Worm (Caenorhabditis elegans) whole organism, young adult: ENCODE measurements around the gene ceh-82.
A peak's percentile ranks its signal among the peaks of the same experiment; 100 is the strongest.
"Not testable (repeated sequence)": the region's sequence is repeated elsewhere in the genome, so short reads cannot be mapped to it uniquely, and the experiment has no call there.

ENCODE experiments used
- B0336.3 ChIP-seq: fragments of 200-800 bp; sonication (Bioruptor generic); IDR thresholded peaks from 2 replicates; pipeline ENCODE4 v1.3.6; 2022; ENCODE audit warnings: missing genetic modification characterization, missing compliant biosample characterization
- F23B12.7 ChIP-seq: sonication (generic microtip); optimal IDR thresholded peaks from 2 replicates; lab custom pipeline; 2017; ENCODE audit warnings: missing genetic modification characterization, mild to moderate bottlenecking, missing compliant biosample characterization, antibody characterized with exemption, moderate library complexity; ENCODE audit not compliant: insufficient read depth
- F39B2.1 ChIP-seq: fragments of 200-800 bp; sonication (Bioruptor generic); IDR thresholded peaks from 2 replicates; pipeline ENCODE4 v1.3.6; 2022; ENCODE audit warnings: missing genetic modification reagents, missing genetic modification characterization, missing compliant biosample characterization
- F52B5.7 ChIP-seq: sonication (generic microtip); optimal IDR thresholded peaks from 2 replicates; lab custom pipeline; 2016; ENCODE audit warnings: mild to moderate bottlenecking, missing genetic modification characterization, missing compliant biosample characterization
- K11D2.4 ChIP-seq: fragments of 200-800 bp; sonication (Bioruptor generic); IDR thresholded peaks from 2 replicates; pipeline ENCODE4 v1.3.6; 2022; ENCODE audit warnings: missing genetic modification reagents, missing genetic modification characterization, missing compliant biosample characterization
- aptf-3 ChIP-seq: fragments of 200-800 bp; sonication (Bioruptor generic); IDR thresholded peaks from 2 replicates; pipeline ENCODE4 v1.3.6; 2022; ENCODE audit warnings: missing genetic modification characterization, missing compliant biosample characterization
- atf-7 ChIP-seq: sonication (generic microtip); optimal IDR thresholded peaks from 2 replicates; lab custom pipeline; 2017; ENCODE audit warnings: mild to moderate bottlenecking, missing genetic modification characterization, missing compliant biosample characterization
- bed-2 ChIP-seq: fragments of 200-800 bp; sonication (Bioruptor generic); IDR thresholded peaks from 2 replicates; pipeline ENCODE4 v1.3.6; 2022; ENCODE audit warnings: missing genetic modification reagents, missing genetic modification characterization, missing compliant biosample characterization
- cebp-2 ChIP-seq: fragments of 200-800 bp; sonication (Bioruptor generic); IDR thresholded peaks from 2 replicates; pipeline ENCODE4 v1.3.6; 2022; ENCODE audit warnings: missing genetic modification characterization, missing compliant biosample characterization
- ceh-100 ChIP-seq: fragments of 200-800 bp; sonication (Bioruptor generic); IDR thresholded peaks from 2 replicates; pipeline ENCODE4 v1.3.6; 2022; ENCODE audit warnings: missing genetic modification reagents, missing genetic modification characterization, missing compliant biosample characterization
- ceh-27 ChIP-seq: fragments of 200-800 bp; sonication (Bioruptor generic); optimal IDR thresholded peaks from 2 replicates; lab custom pipeline; 2018; ENCODE audit warnings: mild to moderate bottlenecking, missing genetic modification characterization, moderate library complexity, missing compliant biosample characterization
- ceh-40 ChIP-seq: fragments of 200-800 bp; sonication (Bioruptor generic); IDR thresholded peaks from 2 replicates; pipeline ENCODE4 v1.3.6; 2022; ENCODE audit warnings: missing genetic modification characterization, missing compliant biosample characterization
- chd-7 ChIP-seq: sonication (generic microtip); optimal IDR thresholded peaks from 2 replicates; lab custom pipeline; 2016; ENCODE audit warnings: mild to moderate bottlenecking, missing genetic modification characterization, moderate library complexity, missing compliant biosample characterization
- dox-1 ChIP-seq: fragments of 200-800 bp; sonication (Bioruptor generic); IDR thresholded peaks from 2 replicates; pipeline ENCODE4 v1.3.6; 2022; ENCODE audit warnings: missing genetic modification reagents, missing genetic modification characterization, missing compliant biosample characterization
- him-1 ChIP-seq: sonication (generic microtip); optimal IDR thresholded peaks from 2 replicates; lab custom pipeline; 2016; ENCODE audit warnings: missing genotype, missing genetic modification reagents, missing genetic modification characterization, missing compliant biosample characterization
- let-526 ChIP-seq: fragments of 200-800 bp; sonication (Bioruptor generic); IDR thresholded peaks from 2 replicates; pipeline ENCODE4 v1.3.6; 2022; ENCODE audit warnings: missing genetic modification reagents, missing genetic modification characterization, missing compliant biosample characterization
- lin-54 ChIP-seq: fragments of 200-800 bp; sonication (Bioruptor generic); optimal IDR thresholded peaks from 2 replicates; lab custom pipeline; 2018; ENCODE audit warnings: mild to moderate bottlenecking, missing genetic modification characterization, missing compliant biosample characterization
- lsl-1 ChIP-seq: fragments of 200-800 bp; sonication (Bioruptor generic); optimal IDR thresholded peaks from 2 replicates; lab custom pipeline; 2018; ENCODE audit warnings: mild to moderate bottlenecking, missing genetic modification characterization, moderate library complexity, missing compliant biosample characterization
- nhr-80 ChIP-seq: sonication (generic microtip); optimal IDR thresholded peaks from 2 replicates; lab custom pipeline; 2016; ENCODE audit warnings: missing genetic modification characterization, missing compliant biosample characterization
- pha-4 ChIP-seq: fragments of 150-350 bp; sonication (generic microtip); optimal IDR thresholded peaks from 2 replicates; lab custom pipeline; 2014; ENCODE audit warnings: missing biosample characterization, missing genetic modification reagents, missing genetic modification characterization
- repo-1 ChIP-seq: sonication (generic microtip); optimal IDR thresholded peaks from 2 replicates; lab custom pipeline; 2017; ENCODE audit warnings: mild to moderate bottlenecking, missing genetic modification characterization, missing compliant biosample characterization
- tbp1 ChIP-seq: fragments of 200-800 bp; sonication (Bioruptor generic); optimal IDR thresholded peaks from 2 replicates; lab custom pipeline; 2018; ENCODE audit warnings: mild to moderate bottlenecking, missing genetic modification characterization, missing compliant biosample characterization
- xnd-1 ChIP-seq: sonication (generic microtip); optimal IDR thresholded peaks from 2 replicates; lab custom pipeline; 2016; ENCODE audit warnings: missing genotype, missing genetic modification reagents, missing genetic modification characterization, missing compliant biosample characterization
- ztf-25 ChIP-seq: fragments of 200-800 bp; sonication (Bioruptor generic); IDR thresholded peaks from 2 replicates; pipeline ENCODE4 v1.3.6; 2022; ENCODE audit warnings: missing genetic modification reagents, missing genetic modification characterization, missing compliant biosample characterization
- ztf-6 ChIP-seq: fragments of 200-800 bp; sonication (Bioruptor generic); IDR thresholded peaks from 2 replicates; pipeline ENCODE4 v1.3.6; 2022; ENCODE audit warnings: missing genetic modification reagents, missing genetic modification characterization, missing compliant biosample characterization

ceh-82 gene

ce11 chrII:1766715-1767114 lies 34.7 kb downstream of the ceh-82 start (continued):
- TF ChIP-seq him-1 (tag; lab: Kevin White, UChicago) (no peak), ceh-27 (no peak), ztf-25 (GFP tag; lab: Robert Waterston, UW) (no peak)
- TF ChIP-seq, all 124 proteins: peak for 0

ce11 chrII:1767458-1767857 lies 35.4 kb downstream of the ceh-82 start:
- TF ChIP-seq nhr-80 (tag; lab: Kevin White, UChicago) (peak; percentile 36), dox-1 (GFP tag; lab: Robert Waterston, UW) (0 out of 2 replicates have a peak, but pooled peaks have one; percentile 14)

- TF ChIP-seq pha-4 (tag; lab: Kevin White, UChicago); F39B2.1 (GFP tag; lab: Robert Waterston, UW); lsl-1: not testable (repeated sequence)
- TF ChIP-seq, all 124 proteins: peak for 0; not testable (repeated sequence) for 124
Observed at ce11 chrII:1771347-1771746, 39.3 kb downstream of the ceh-82 start, which contains the start of gene math-26. Gene math-26 (plus strand): TSS chrII:1771647.

ce11 chrII:1771785-1772184 lies 39.8 kb downstream of the ceh-82 start, which contains the start of gene math-3:
Gene math-3 (plus strand): TSS chrII:1772085.
- TF ChIP-seq bed-2 (GFP tag; lab: Robert Waterston, UW) (no peak), ztf-6 (GFP tag; lab: Robert Waterston, UW) (no peak), cebp-2 (GFP tag; lab: Robert Waterston, UW) (no peak)

ce11 chrII:1775234-1775633 lies 43.2 kb downstream of the ceh-82 start, which contains the start of gene F36H5.14:
Gene F36H5.14 (plus strand): TSS chrII:1775534.
- TF ChIP-seq lin-54 (GFP tag; lab: Kevin White, UChicago); chd-7 (tag; lab: Kevin White, UChicago); repo-1 (tag; lab: Kevin White, UChicago): not testable (repeated sequence)

ce11 chrII:1782474-1782873 lies 50.4 kb downstream of the ceh-82 start, which contains the start of gene math-4:
Gene math-4 (minus strand): TSS chrII:1782574.
- TF ChIP-seq lin-54 (GFP tag; lab: Kevin White, UChicago), result no peak
- no peak for TF ChIP-seq K11D2.4 (GFP tag; lab: Robert Waterston, UW)
- TF ChIP-seq ceh-40 (GFP tag; lab: Robert Waterston, UW), result no peak
- no peak for TF ChIP-seq B0336.3
- no peak for TF ChIP-seq atf-7 (tag; lab: Kevin White, UChicago)
- TF ChIP-seq aptf-3, result no peak
- no peak for TF ChIP-seq F23B12.7
- TF ChIP-seq xnd-1 (tag; lab: Kevin White, UChicago), result no peak
- TF ChIP-seq tbp1 (GFP tag; lab: Kevin White, UChicago), result no peak
- no peak for TF ChIP-seq let-526
- no peak for TF ChIP-seq ztf-25 (GFP tag; lab: Robert Waterston, UW)
- no peak for TF ChIP-seq F52B5.7
- TF ChIP-seq ceh-100 (GFP tag; lab: Robert Waterston, UW), result no peak
